Fruit fly (Drosophila melanogaster) whole organism, prepupa: ENCODE measurements around the gene RpL6.

Experiments
- CG11762 ChIP-seq: fragments of 200-800 bp; sonication (Bioruptor generic); optimal IDR thresholded peaks from 3 replicates; lab custom pipeline; 2016; ENCODE audit warnings: missing biosample characterization, missing genetic modification characterization; ENCODE audit not compliant: insufficient read depth
- CG11902 ChIP-seq: fragments of 200-800 bp; sonication (Bioruptor generic); optimal IDR thresholded peaks from 3 replicates; lab custom pipeline; 2016; ENCODE audit warnings: missing biosample characterization, missing genetic modification characterization
- CG15336 ChIP-seq: fragments of 200-800 bp; sonication (Bioruptor generic); IDR thresholded peaks from 2 replicates; pipeline ENCODE4 v1.3.6; 2022; ENCODE audit warnings: missing biosample characterization, missing genetic modification characterization
- CG1621 ChIP-seq: fragments of 200-800 bp; sonication (Bioruptor generic); optimal IDR thresholded peaks from 3 replicates; lab custom pipeline; 2018; ENCODE audit warnings: missing biosample characterization, mild to moderate bottlenecking, missing genetic modification characterization
- CG3032 ChIP-seq: fragments of 200-800 bp; optimal IDR thresholded peaks from 2 replicates; lab custom pipeline; 2019; ENCODE audit warnings: missing biosample characterization, mild to moderate bottlenecking, missing genetic modification characterization, moderate library complexity
- CG34406 ChIP-seq: fragments of 200-800 bp; sonication (Bioruptor generic); optimal IDR thresholded peaks from 3 replicates; lab custom pipeline; 2016; ENCODE audit warnings: missing biosample characterization, missing genetic modification characterization
- CG6792 ChIP-seq: fragments of 200-800 bp; sonication (Bioruptor generic); optimal IDR thresholded peaks from 3 replicates; lab custom pipeline; 2016; ENCODE audit warnings: missing biosample characterization, missing genetic modification characterization
- CG6854 ChIP-seq: fragments of 200-800 bp; sonication (Bioruptor generic); optimal IDR thresholded peaks from 2 replicates; lab custom pipeline; 2017; ENCODE audit warnings: missing biosample characterization, mild to moderate bottlenecking, missing genetic modification characterization
- CG8119 ChIP-seq: fragments of 200-800 bp; sonication (Bioruptor generic); IDR thresholded peaks from 3 replicates; pipeline ENCODE4 v1.3.6; 2022; ENCODE audit warnings: missing biosample characterization, missing genetic modification characterization
- CG8632 ChIP-seq: fragments of 200-800 bp; sonication (Bioruptor generic); optimal IDR thresholded peaks from 3 replicates; lab custom pipeline; 2016; ENCODE audit warnings: missing biosample characterization, missing genetic modification characterization
- CG9139 ChIP-seq: fragments of 200-800 bp; sonication (Bioruptor generic); optimal IDR thresholded peaks from 3 replicates; lab custom pipeline; 2017; ENCODE audit warnings: missing biosample characterization, mild to moderate bottlenecking, missing genetic modification characterization
- Eip78C ChIP-seq: fragments of 200-800 bp; sonication (Bioruptor generic); peaks from one replicate; lab custom pipeline; 2016; ENCODE audit warnings: missing biosample characterization, missing genetic modification characterization
- Ets21C ChIP-seq: fragments of 200-800 bp; sonication (Bioruptor generic); optimal IDR thresholded peaks from 3 replicates; lab custom pipeline; 2016; ENCODE audit warnings: missing biosample characterization, missing genetic modification characterization
- Hr38 ChIP-seq: sonication (Bioruptor generic); optimal IDR thresholded peaks from 2 replicates; lab custom pipeline; 2016; ENCODE audit warnings: missing biosample characterization, missing genetic modification characterization
- Hr39 ChIP-seq: fragments of 200-800 bp; sonication (Bioruptor generic); optimal IDR thresholded peaks from 2 replicates; lab custom pipeline; 2016; ENCODE audit warnings: missing biosample characterization, missing genetic modification characterization
- Hr4 ChIP-seq: fragments of 200-800 bp; sonication (Bioruptor generic); optimal IDR thresholded peaks from 3 replicates; lab custom pipeline; 2016; ENCODE audit warnings: missing biosample characterization, missing genetic modification characterization
- Smox ChIP-seq: fragments of 200-800 bp; sonication (Bioruptor generic); optimal IDR thresholded peaks from 3 replicates; lab custom pipeline; 2016; ENCODE audit warnings: missing biosample characterization, missing genetic modification characterization
- Sox102F ChIP-seq: fragments of 200-800 bp; sonication (Bioruptor generic); optimal IDR thresholded peaks from 2 replicates; lab custom pipeline; 2016; ENCODE audit warnings: missing biosample characterization, mild to moderate bottlenecking, missing genetic modification characterization
- Sox15 ChIP-seq: fragments of 200-800 bp; sonication (Bioruptor generic); optimal IDR thresholded peaks from 3 replicates; lab custom pipeline; 2016; ENCODE audit warnings: missing biosample characterization, missing genetic modification characterization
- achi ChIP-seq: fragments of 200-800 bp; sonication (Bioruptor generic); optimal IDR thresholded peaks from 3 replicates; lab custom pipeline; 2016; ENCODE audit warnings: missing biosample characterization, missing genetic modification characterization
- cyc ChIP-seq: fragments of 200-800 bp; sonication (Bioruptor generic); optimal IDR thresholded peaks from 3 replicates; lab custom pipeline; 2016; ENCODE audit warnings: missing biosample characterization, missing genetic modification characterization
- dac ChIP-seq: fragments of 200-800 bp; sonication (Bioruptor generic); optimal IDR thresholded peaks from 2 replicates; lab custom pipeline; 2017; ENCODE audit warnings: missing biosample characterization, mild to moderate bottlenecking, missing genetic modification characterization
- dsx ChIP-seq: fragments of 200-800 bp; optimal IDR thresholded peaks from 3 replicates; lab custom pipeline; 2019; ENCODE audit warnings: missing biosample characterization, mild to moderate bottlenecking, missing genetic modification characterization, moderate library complexity; ENCODE audit not compliant: poor library complexity, severe bottlenecking
- eg ChIP-seq: fragments of 200-800 bp; sonication (Bioruptor generic); IDR thresholded peaks from 3 replicates; pipeline ENCODE4 v1.3.6; 2022; ENCODE audit warnings: missing biosample characterization, missing genetic modification characterization
- esn ChIP-seq: fragments of 200-800 bp; sonication (Bioruptor generic); optimal IDR thresholded peaks from 2 replicates; lab custom pipeline; 2016; ENCODE audit warnings: missing biosample characterization, mild to moderate bottlenecking, missing genetic modification characterization, moderate library complexity
- fd59A ChIP-seq: fragments of 200-800 bp; sonication (Bioruptor generic); optimal IDR thresholded peaks from 2 replicates; lab custom pipeline; 2017; ENCODE audit warnings: missing biosample characterization, mild to moderate bottlenecking, missing genetic modification characterization, missing genetic modification reagents
- fd85E ChIP-seq: fragments of 200-800 bp; sonication (Bioruptor generic); optimal IDR thresholded peaks from 3 replicates; lab custom pipeline; 2016; ENCODE audit warnings: missing biosample characterization, missing genetic modification characterization
- fkh ChIP-seq: fragments of 200-800 bp; sonication (Bioruptor generic); optimal IDR thresholded peaks from 3 replicates; lab custom pipeline; 2017; ENCODE audit warnings: missing biosample characterization, mild to moderate bottlenecking, missing genetic modification characterization, moderate library complexity
- net ChIP-seq: fragments of 200-800 bp; sonication (Bioruptor generic); optimal IDR thresholded peaks from 3 replicates; lab custom pipeline; 2016; ENCODE audit warnings: missing biosample characterization, missing genetic modification characterization
- spab ChIP-seq: fragments of 200-800 bp; sonication (Bioruptor generic); optimal IDR thresholded peaks from 2 replicates; lab custom pipeline; 2017; ENCODE audit warnings: missing biosample characterization, mild to moderate bottlenecking, missing genetic modification characterization, missing genetic modification reagents
- ss ChIP-seq, 2 experiments: fragments of 200-800 bp; sonication (Bioruptor generic); optimal IDR thresholded peaks; 2 replicates in 1 of 2; 3 replicates in 1 of 2; lab custom pipeline; 2017 to 2018; ENCODE audit warnings: mild to moderate bottlenecking in 2 of 2, missing biosample characterization in 2 of 2, missing genetic modification characterization in 2 of 2, moderate library complexity in 1 of 2
- svp ChIP-seq: fragments of 200-800 bp; sonication (Bioruptor generic); peaks from one replicate; lab custom pipeline; 2016; ENCODE audit warnings: missing biosample characterization, missing genetic modification characterization
- vri ChIP-seq: fragments of 200-800 bp; sonication (Bioruptor generic); optimal IDR thresholded peaks from 3 replicates; lab custom pipeline; 2016; ENCODE audit warnings: missing biosample characterization, mild to moderate bottlenecking, missing genetic modification characterization

The RpL6 gene

DNA sequence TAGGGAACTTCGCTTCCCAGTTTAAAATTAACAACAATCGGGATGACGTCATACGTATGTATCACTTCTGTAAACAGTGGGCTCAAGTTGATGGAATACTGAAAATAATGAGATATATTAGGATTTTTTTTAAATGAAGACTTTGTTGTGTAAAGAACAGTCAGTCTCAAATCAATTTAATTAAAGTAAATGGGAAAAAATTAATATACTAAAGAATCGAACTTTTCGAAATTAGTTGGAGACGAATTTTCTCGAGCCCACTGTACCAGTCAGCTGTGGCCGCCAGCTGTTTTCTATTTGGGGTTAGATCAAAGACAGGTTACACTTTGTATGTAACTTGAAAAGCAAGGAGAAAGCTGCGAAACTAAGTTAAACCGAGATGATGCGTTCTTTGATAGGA, 7.6 kb downstream of the RpL6 start, which contains the start of gene CG1635 (continued):
- TF ChIP-seq CG6854 (GFP tag; lab: Kevin White, UChicago) = peak; percentile 97
- TF ChIP-seq fkh (GFP tag; lab: Kevin White, UChicago) = no peak
- peak; percentile 100 for TF ChIP-seq CG8119 (GFP tag; lab: Robert Waterston, UW)
- TF ChIP-seq eg (GFP tag; lab: Robert Waterston, UW) = peak; percentile 100
- TF ChIP-seq CG11762 (GFP tag; lab: Kevin White, UChicago) = peak; percentile 97
- peak; percentile 91 for TF ChIP-seq Sox15 (GFP tag; lab: Kevin White, UChicago)
- peak; percentile 100 for TF ChIP-seq Hr4 (GFP tag; lab: Kevin White, UChicago)
- TF ChIP-seq CG9139 (GFP tag; lab: Kevin White, UChicago) = peak; percentile 92

DNA sequence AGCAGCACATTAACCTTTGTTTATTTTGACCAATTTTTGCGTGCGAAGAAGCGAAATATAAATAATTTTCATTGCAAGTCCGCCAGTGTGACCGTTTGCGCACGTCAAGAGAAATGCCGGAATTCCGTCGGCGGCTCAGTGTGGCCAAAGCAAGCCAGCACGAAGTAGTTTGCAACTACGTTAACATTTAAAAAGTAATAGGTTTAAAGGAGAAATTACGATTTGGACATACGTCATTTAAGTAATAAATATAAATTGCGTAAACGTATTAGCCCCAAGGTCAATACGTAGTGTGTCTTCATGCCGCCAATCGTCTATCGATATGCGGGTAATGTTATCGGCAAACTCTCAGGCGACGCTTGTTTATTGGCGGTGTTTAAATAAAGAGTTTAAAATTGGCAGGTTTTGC, 15.4 kb downstream of the RpL6 start, which contains the start of the genes pygo and rod:
Gene pygo (minus strand): TSS at position 114 of the 409 bp plus-strand sequence.
Gene rod (plus strand): TSS at position 366 of the 409 bp plus-strand sequence.
- TF ChIP-seq CG1621 (tag; lab: Kevin White, UChicago) (peak; percentile 40), esn (GFP tag; lab: Kevin White, UChicago) (peak; percentile 20), Eip78C (GFP tag; lab: Kevin White, UChicago) (peak; percentile 78), fkh (GFP tag; lab: Kevin White, UChicago) (peak; percentile 7), CG8632 (GFP tag; lab: Kevin White, UChicago) (no peak), achi (no peak)
- TF ChIP-seq, all 60 proteins: peak for 4

DNA sequence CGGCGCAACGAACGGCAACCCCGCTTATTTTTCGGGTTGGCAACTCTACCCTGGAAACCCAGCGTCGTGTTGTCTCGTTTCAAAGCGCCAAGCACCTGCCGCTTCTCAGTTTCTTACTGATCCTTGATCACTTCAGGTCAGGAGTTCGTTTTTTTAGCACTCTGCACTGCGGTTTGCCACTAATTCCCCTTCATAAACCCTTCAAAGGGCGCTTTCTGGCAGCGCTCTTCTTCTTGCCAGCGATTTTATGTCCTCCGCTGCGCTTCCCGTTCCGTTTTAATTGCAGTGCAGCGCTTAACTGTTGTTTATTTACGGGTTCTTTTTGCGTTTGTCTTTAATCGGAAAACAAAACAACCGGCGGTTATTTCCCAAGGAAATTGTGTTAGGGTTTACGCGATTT, 16.0 kb downstream of the RpL6 start:
- TF ChIP-seq cyc (GFP tag; lab: Kevin White, UChicago) (no peak), CG8632 (GFP tag; lab: Kevin White, UChicago) (no peak), fd59A (GFP tag; lab: Kevin White, UChicago) (no peak), CG11762 (GFP tag; lab: Kevin White, UChicago) (no peak), Hr38 (GFP tag; lab: Kevin White, UChicago) (no peak), CG8119 (GFP tag; lab: Robert Waterston, UW) (no peak), CG34406 (GFP tag; lab: Kevin White, UChicago) (no peak)
- TF ChIP-seq, all 60 proteins: peak for 0

DNA sequence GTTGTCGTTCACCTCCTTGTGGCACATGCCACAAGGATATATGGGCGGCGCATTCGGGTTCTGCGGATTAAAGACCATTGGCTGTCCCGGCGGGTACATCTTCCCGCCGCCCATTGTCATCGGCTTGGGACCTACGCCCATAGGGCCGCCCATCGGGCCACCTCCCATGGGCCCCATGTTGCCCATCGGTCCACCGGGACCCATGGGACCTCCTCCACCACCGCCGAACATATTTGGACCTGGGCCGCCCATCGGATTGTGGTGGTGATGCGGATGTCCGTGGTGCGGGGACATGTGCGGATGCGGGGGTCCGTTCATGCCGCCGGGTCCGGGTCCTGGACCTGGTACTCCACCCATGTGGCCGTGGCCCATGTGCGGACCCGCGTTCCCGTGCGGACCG, 18.7 kb downstream of the RpL6 start:
- TF ChIP-seq CG11902 = no peak
- no peak for TF ChIP-seq fd59A (GFP tag; lab: Kevin White, UChicago)
- no peak for TF ChIP-seq dsx
- no peak for TF ChIP-seq Hr39
- TF ChIP-seq net (GFP tag; lab: Kevin White, UChicago) = no peak
- no peak for TF ChIP-seq ss (GFP tag; optimal IDR thresholded peaks at IDR 0.05; lab: Kevin White, UChicago)
- no peak for TF ChIP-seq Ets21C (GFP tag; lab: Kevin White, UChicago)
- no peak for TF ChIP-seq CG8632 (GFP tag; lab: Kevin White, UChicago)
- no peak for TF ChIP-seq CG34406 (GFP tag; lab: Kevin White, UChicago)

DNA sequence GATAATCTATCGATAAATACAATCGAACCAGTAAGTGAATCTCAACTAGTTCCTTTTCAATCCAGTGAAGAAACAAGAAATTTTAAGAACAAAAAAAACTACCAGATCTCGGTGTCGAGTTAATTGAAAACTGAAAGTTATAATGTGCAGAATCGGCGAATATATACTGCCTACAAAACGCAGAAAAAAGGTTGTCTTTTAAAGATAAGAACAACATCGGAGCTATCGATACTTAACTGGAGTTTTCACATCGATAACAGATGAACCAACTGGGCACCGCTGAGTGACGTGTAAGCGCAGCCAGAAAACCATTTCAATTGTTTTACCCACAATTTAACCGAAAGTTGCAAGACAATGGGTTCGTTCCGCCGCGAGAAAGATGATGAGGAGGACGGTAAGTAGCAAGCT, 24.1 kb downstream of the RpL6 start, which contains the start of gene gammaCOP:
Gene gammaCOP (plus strand): TSS at position 259 of the 408 bp plus-strand sequence.
- TF ChIP-seq Sox102F (GFP tag; lab: Kevin White, UChicago) = no peak
- TF ChIP-seq fd85E = no peak
- no peak for TF ChIP-seq Smox (GFP tag; lab: Kevin White, UChicago)
- no peak for TF ChIP-seq Hr4 (GFP tag; lab: Kevin White, UChicago)
- no peak for TF ChIP-seq esn (GFP tag; lab: Kevin White, UChicago)
- TF ChIP-seq spab = no peak
- no peak for TF ChIP-seq Hr38 (GFP tag; lab: Kevin White, UChicago)
- TF ChIP-seq CG3032 = no peak
- TF ChIP-seq dac (GFP tag; lab: Kevin White, UChicago) = no peak
- no peak for TF ChIP-seq Ets21C (GFP tag; lab: Kevin White, UChicago)
- TF ChIP-seq CG6792 (GFP tag; lab: Kevin White, UChicago) = no peak
- TF ChIP-seq CG6854 (GFP tag; lab: Kevin White, UChicago) = no peak
- TF ChIP-seq vri = no peak
- TF ChIP-seq svp = no peak
- no peak for TF ChIP-seq dsx
- TF ChIP-seq CG8632 (GFP tag; lab: Kevin White, UChicago) = no peak
- TF ChIP-seq CG15336 (GFP tag; lab: Robert Waterston, UW) = no peak
